Worm (Caenorhabditis elegans) whole organism, L3 larva: ENCODE data around the gene pxn-2.

Experiments
- fkh-10 ChIP-seq: sonication (generic microtip); optimal IDR thresholded peaks from 2 replicates; lab custom pipeline; 2017; ENCODE audit warnings: missing biosample characterization, missing genetic modification reagents, missing genetic modification characterization
- nhr-11 ChIP-seq: fragments of 150-350 bp; optimal IDR thresholded peaks from 2 replicates; lab custom pipeline; 2014; ENCODE audit warnings: missing biosample characterization, missing genetic modification characterization
- zag-1 ChIP-seq: fragments of 150-350 bp; optimal IDR thresholded peaks from 2 replicates; lab custom pipeline; 2014; ENCODE audit warnings: missing biosample characterization, missing genetic modification characterization

ce11 chrX:10982051-10982450, 3.0 kb upstream of the pxn-2 start, which contains the start of gene ver-4:
- TF ChIP-seq fkh-10 = no peak
- no peak for TF ChIP-seq zag-1 (tag; lab: Kevin White, UChicago)
- TF ChIP-seq nhr-11 (tag; lab: Kevin White, UChicago) = no peak
